Worm (Caenorhabditis elegans) whole organism, L4 larva: ENCODE data around the gene M28.4.

Source experiments
- T26A8.4 ChIP-seq: fragments of 200-800 bp; sonication (Bioruptor generic); IDR thresholded peaks from 2 replicates; pipeline ENCODE4 v1.3.6; 2022; ENCODE audit warnings: missing genetic modification characterization, missing compliant biosample characterization
- Y48G9A.11 ChIP-seq: fragments of 200-800 bp; sonication (Bioruptor generic); IDR thresholded peaks from 2 replicates; pipeline ENCODE4 v1.3.6; 2022; ENCODE audit warnings: missing genetic modification reagents, missing genetic modification characterization, missing compliant biosample characterization
- Y75B8A.6 ChIP-seq: fragments of 200-800 bp; sonication (Bioruptor generic); IDR thresholded peaks from 2 replicates; pipeline ENCODE4 v1.3.6; 2022; ENCODE audit warnings: missing genetic modification reagents, missing genetic modification characterization, missing compliant biosample characterization
- ZK546.5 ChIP-seq, 2 experiments: sonication (generic microtip); optimal IDR thresholded peaks; 2 replicates each; lab custom pipeline; 2017; ENCODE audit warnings: missing biosample characterization in 2 of 2, missing genetic modification characterization in 2 of 2
- aha-1 ChIP-seq: fragments of 150-350 bp; peaks from one replicate; lab custom pipeline; 2014; ENCODE audit warnings: missing biosample characterization, missing genetic modification characterization
- ama-1 ChIP-seq: fragments of 150-350 bp; optimal IDR thresholded peaks from 2 replicates; lab custom pipeline; 2014; ENCODE audit warnings: inconsistent platforms, mixed read lengths
- ceh-20 ChIP-seq: fragments of 200-800 bp; sonication (Bioruptor generic); IDR thresholded peaks from 2 replicates; pipeline ENCODE4 v1.3.6; 2022; ENCODE audit warnings: missing genetic modification reagents, missing genetic modification characterization, missing compliant biosample characterization
- daf-16 ChIP-seq, 3 experiments: sonication (generic microtip); optimal IDR thresholded peaks; 2 replicates each; lab custom pipeline; 2016 to 2017; ENCODE audit warnings: missing genetic modification characterization in 3 of 3, missing genetic modification reagents in 3 of 3, mild to moderate bottlenecking in 2 of 3, missing compliant biosample characterization in 2 of 3, missing biosample characterization in 1 of 3, moderate library complexity in 1 of 3
- dmd-6 ChIP-seq: fragments of 200-800 bp; sonication (Bioruptor generic); IDR thresholded peaks from 2 replicates; pipeline ENCODE4 v1.3.6; 2022; ENCODE audit warnings: missing genetic modification reagents, missing genetic modification characterization, missing compliant biosample characterization
- dpl-1 ChIP-seq: fragments of 150-350 bp; optimal IDR thresholded peaks from 2 replicates; lab custom pipeline; 2014; ENCODE audit warnings: missing biosample characterization, missing genetic modification reagents, missing genetic modification characterization
- dve-1 ChIP-seq: sonication (generic microtip); optimal IDR thresholded peaks from 2 replicates; lab custom pipeline; 2017; ENCODE audit warnings: antibody characterized with exemption, mild to moderate bottlenecking, missing genetic modification characterization, missing compliant biosample characterization; ENCODE audit not compliant: insufficient read depth
- egl-27 ChIP-seq: sonication (generic microtip); optimal IDR thresholded peaks from 3 replicates; lab custom pipeline; 2017; ENCODE audit warnings: missing biosample characterization, missing genetic modification reagents, missing genetic modification characterization
- fkh-10 ChIP-seq: fragments of 150-350 bp; optimal IDR thresholded peaks from 2 replicates; lab custom pipeline; 2014; ENCODE audit warnings: missing biosample characterization, missing genetic modification reagents, missing genetic modification characterization
- hlh-11 ChIP-seq: fragments of 200-800 bp; sonication (Bioruptor generic); optimal IDR thresholded peaks from 2 replicates; lab custom pipeline; 2018; ENCODE audit warnings: mild to moderate bottlenecking, missing genetic modification characterization, missing compliant biosample characterization
- hlh-30 ChIP-seq: sonication (generic microtip); optimal IDR thresholded peaks from 2 replicates; lab custom pipeline; 2017; ENCODE audit warnings: antibody characterized with exemption, mild to moderate bottlenecking, missing genetic modification characterization, missing compliant biosample characterization; ENCODE audit not compliant: insufficient read depth
- lin-13 ChIP-seq: fragments of 150-350 bp; optimal IDR thresholded peaks from 2 replicates; lab custom pipeline; 2014; ENCODE audit warnings: missing biosample characterization, missing genetic modification reagents, missing genetic modification characterization
- lin-38 ChIP-seq: fragments of 200-800 bp; sonication (Bioruptor generic); IDR thresholded peaks from 2 replicates; pipeline ENCODE4 v1.3.6; 2022; ENCODE audit warnings: missing genetic modification reagents, missing genetic modification characterization, missing compliant biosample characterization
- mxl-3 ChIP-seq: fragments of 200-800 bp; sonication (Bioruptor generic); optimal IDR thresholded peaks from 2 replicates; lab custom pipeline; 2018; ENCODE audit warnings: mild to moderate bottlenecking, missing genetic modification characterization, missing compliant biosample characterization
- nhr-102 ChIP-seq: sonication (generic microtip); optimal IDR thresholded peaks from 2 replicates; lab custom pipeline; 2016; ENCODE audit warnings: mild to moderate bottlenecking, missing genetic modification characterization, moderate library complexity, missing compliant biosample characterization
- nhr-28 ChIP-seq: fragments of 150-350 bp; optimal IDR thresholded peaks from 2 replicates; lab custom pipeline; 2014; ENCODE audit warnings: missing biosample characterization, missing genetic modification characterization
- nhr-41 ChIP-seq: fragments of 200-800 bp; sonication (Bioruptor generic); IDR thresholded peaks from 2 replicates; pipeline ENCODE4 v1.3.6; 2022; ENCODE audit warnings: missing genetic modification reagents, missing genetic modification characterization, missing compliant biosample characterization
- nhr-48 ChIP-seq: sonication (generic microtip); optimal IDR thresholded peaks from 2 replicates; lab custom pipeline; 2016; ENCODE audit warnings: mild to moderate bottlenecking, missing genetic modification characterization, missing compliant biosample characterization
- nhr-6 ChIP-seq: fragments of 150-350 bp; optimal IDR thresholded peaks from 2 replicates; lab custom pipeline; 2014; ENCODE audit warnings: missing biosample characterization, missing genetic modification characterization
- pha-4 ChIP-seq, 2 experiments: fragments of 150-350 bp in 1 of 2; fragments of 200-800 bp in 1 of 2; sonication (Bioruptor generic) in 1 of 2; IDR thresholded peaks in 1 of 2; optimal IDR thresholded peaks in 1 of 2; 2 replicates each; pipeline versions ENCODE4 v1.3.6 to Lab custom; 2014 to 2022; ENCODE audit warnings: missing genetic modification characterization in 2 of 2, missing genetic modification reagents in 2 of 2, missing biosample characterization in 1 of 2, missing compliant biosample characterization in 1 of 2
- pqm-1 ChIP-seq: sonication (generic microtip); optimal IDR thresholded peaks from 2 replicates; lab custom pipeline; 2017; ENCODE audit warnings: missing biosample characterization, missing genetic modification characterization
- set-16 ChIP-seq: fragments of 200-800 bp; sonication (Bioruptor generic); IDR thresholded peaks from 2 replicates; pipeline ENCODE4 v1.3.6; 2022; ENCODE audit warnings: missing genetic modification reagents, missing genetic modification characterization, missing compliant biosample characterization
- snpc-1.2 ChIP-seq: fragments of 200-800 bp; sonication (Bioruptor generic); IDR thresholded peaks from 2 replicates; pipeline ENCODE4 v1.3.6; 2022; ENCODE audit warnings: missing genetic modification reagents, missing genetic modification characterization, missing compliant biosample characterization
- snpc-4 ChIP-seq: fragments of 150-350 bp; optimal IDR thresholded peaks from 2 replicates; lab custom pipeline; 2014; ENCODE audit warnings: missing biosample characterization, missing genetic modification characterization
- unc-130 ChIP-seq: sonication (generic microtip); optimal IDR thresholded peaks from 2 replicates; lab custom pipeline; 2016; ENCODE audit warnings: missing genetic modification reagents, missing genetic modification characterization, missing compliant biosample characterization
- unc-39 ChIP-seq: sonication (generic microtip); optimal IDR thresholded peaks from 2 replicates; lab custom pipeline; 2017; ENCODE audit warnings: missing biosample characterization, missing genetic modification characterization
- unc-62 ChIP-seq, 3 experiments: fragments of 150-350 bp in 1 of 3; sonication (generic microtip); optimal IDR thresholded peaks in 2 of 3; peaks in 1 of 3; 1 replicate in 1 of 3; 2 replicates in 2 of 3; lab custom pipeline; 2014 to 2017; ENCODE audit warnings: missing biosample characterization in 3 of 3, missing genetic modification characterization in 3 of 3, missing genetic modification reagents in 3 of 3, missing genotype in 1 of 3
- ztf-11 ChIP-seq: fragments of 150-350 bp; optimal IDR thresholded peaks from 2 replicates; lab custom pipeline; 2014; ENCODE audit warnings: missing biosample characterization, missing genetic modification characterization

The M28.4 gene

DNA sequence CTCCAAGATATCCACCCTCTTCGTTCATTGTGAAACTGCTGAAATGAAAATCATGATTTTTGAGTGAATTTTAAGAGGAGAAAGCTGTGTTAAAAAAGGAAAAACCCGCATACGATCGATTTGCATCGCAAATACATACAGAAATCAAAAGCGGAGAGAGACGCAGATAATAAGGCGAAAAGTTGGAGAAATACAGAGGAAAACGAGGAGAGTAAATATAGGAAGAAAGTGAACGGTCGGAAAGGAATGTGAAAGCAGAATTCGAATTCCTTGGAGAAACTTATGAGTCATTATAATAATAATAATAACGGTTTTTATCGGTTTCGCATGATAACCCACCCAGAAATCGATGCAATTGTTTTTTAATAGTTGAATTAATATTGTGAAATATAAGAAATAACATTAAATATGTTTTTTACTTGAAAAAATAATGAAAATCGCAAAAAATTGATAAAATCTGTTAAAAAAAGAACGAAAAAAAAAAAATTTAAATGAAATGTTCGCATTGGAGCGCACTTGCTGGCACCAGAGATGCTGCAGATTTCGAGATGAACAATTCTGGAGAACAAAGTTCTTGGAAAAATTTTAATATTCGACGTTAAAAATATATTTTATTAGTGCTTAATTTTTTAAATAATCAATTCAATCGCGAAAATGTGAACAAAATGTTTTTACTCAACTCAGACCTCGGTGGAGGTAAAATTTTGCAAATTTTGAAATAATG lies 36.1 kb upstream of the M28.4 start, which contains the start of gene ccm-3 (continued):
- TF ChIP-seq Y75B8A.6 (GFP tag; lab: Robert Waterston, UW) (no peak), nhr-6 (tag; lab: Kevin White, UChicago) (no peak), lin-38 (GFP tag; lab: Robert Waterston, UW) (peak; percentile 91), set-16 (GFP tag; lab: Robert Waterston, UW) (no peak), ceh-20 (no peak)

DNA sequence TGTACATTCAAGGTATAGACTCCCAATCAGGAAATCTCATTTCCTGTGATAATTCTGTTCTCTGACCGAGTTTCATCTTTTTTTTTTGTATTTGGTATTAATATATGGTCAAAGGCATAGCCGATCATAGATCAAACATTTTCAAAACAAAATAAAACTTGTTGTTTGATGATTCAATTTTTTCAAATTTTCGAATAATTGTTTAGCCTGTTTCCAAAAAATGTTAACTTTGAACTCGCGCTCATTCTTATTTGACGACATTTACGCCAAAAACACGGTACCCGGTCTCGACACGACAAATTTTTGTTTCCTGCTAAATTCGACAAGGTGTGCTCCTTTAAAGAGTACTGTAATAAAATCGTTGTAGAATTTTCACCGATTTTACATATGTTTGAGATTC lies 34.7 kb upstream of the M28.4 start:
- TF ChIP-seq unc-62 (GFP tag; optimal IDR thresholded peaks at IDR 0.05 in 1 of 2; lab: Kevin White, UChicago) = peak in 1 of 2 experiments; percentile 95
- no peak for TF ChIP-seq unc-62 (tag; optimal IDR thresholded peaks at IDR 0.05; lab: Kevin White, UChicago)
- no peak for TF ChIP-seq nhr-41
- no peak for TF ChIP-seq ama-1

- TF ChIP-seq egl-27 (tag; lab: Kevin White, UChicago) = no peak
- TF ChIP-seq aha-1 = peak; percentile 54
- no peak for TF ChIP-seq snpc-4 (tag; lab: Kevin White, UChicago)
- TF ChIP-seq lin-13 = no peak
- TF ChIP-seq unc-39 (tag; lab: Kevin White, UChicago) = no peak
Measured at ce11 chrII:10612743-10613142, 30.8 kb upstream of the M28.4 start, which contains the start of gene C14A4.12. Gene C14A4.12, plus strand, starts transcription at chrII:10613043.

ce11 chrII:10618157-10618556 lies 25.3 kb upstream of the M28.4 start, which contains the start of gene C14A4.13:
Gene C14A4.13, plus strand, starts transcription at chrII:10618457.
- TF ChIP-seq aha-1 = peak; percentile 48
- TF ChIP-seq mxl-3 = no peak
- no peak for TF ChIP-seq unc-130 (GFP tag; lab: Kevin White, UChicago)
- no peak for TF ChIP-seq ZK546.5 (tag; optimal IDR thresholded peaks at IDR 0.05; lab: Kevin White, UChicago)
- no peak for TF ChIP-seq T26A8.4 (GFP tag; lab: Robert Waterston, UW)

- TF ChIP-seq T26A8.4 (GFP tag; lab: Robert Waterston, UW) (no peak), snpc-1.2 (GFP tag; lab: Robert Waterston, UW) (no peak), fkh-10 (GFP tag; lab: Kevin White, UChicago) (no peak), unc-62 (GFP tag; optimal IDR thresholded peaks at IDR 0.05 in 1 of 2; lab: Kevin White, UChicago) (no peak), unc-62 (tag; optimal IDR thresholded peaks at IDR 0.05; lab: Kevin White, UChicago) (no peak), nhr-102 (tag; lab: Kevin White, UChicago) (no peak), Y48G9A.11 (no peak), dpl-1 (GFP tag; lab: Kevin White, UChicago) (no peak), nhr-48 (tag; lab: Kevin White, UChicago) (no peak)
Measured at ce11 chrII:10621965-10622364, 21.5 kb upstream of the M28.4 start, which contains the start of gene cutl-9. Gene cutl-9, plus strand, starts transcription at chrII:10622265.

DNA sequence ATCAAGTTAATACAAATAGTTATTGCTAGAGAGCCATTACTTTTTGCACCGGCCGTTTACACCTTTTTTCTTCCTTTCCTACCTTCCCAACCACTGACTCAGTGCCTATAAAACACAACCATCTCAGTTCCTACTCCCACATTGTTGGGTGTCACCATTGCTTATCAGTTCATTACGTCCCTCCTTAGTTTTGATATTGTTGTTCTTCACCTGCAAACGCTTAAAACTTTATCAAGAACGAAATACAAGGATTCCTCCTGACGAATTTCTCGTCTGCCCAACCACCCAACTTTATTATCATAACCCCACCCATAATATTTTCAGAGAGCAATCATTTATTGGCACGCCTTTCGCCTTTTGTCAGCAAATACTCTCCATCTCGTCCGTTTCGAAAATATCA lies 16.4 kb upstream of the M28.4 start:
- TF ChIP-seq pha-4 (GFP tag; IDR thresholded peaks at IDR 0.05; lab: Robert Waterston, UW) (no peak), pha-4 (tag; optimal IDR thresholded peaks at IDR 0.05; lab: Kevin White, UChicago) (no peak), pqm-1 (tag; lab: Kevin White, UChicago) (peak; percentile 90), nhr-28 (tag; lab: Kevin White, UChicago) (peak; percentile 75), ztf-11 (tag; lab: Kevin White, UChicago) (no peak), hlh-30 (no peak), snpc-1.2 (GFP tag; lab: Robert Waterston, UW) (no peak), aha-1 (peak; percentile 35), daf-16 (GFP tag; optimal IDR thresholded peaks at IDR 0.05; lab: Kevin White, UChicago) (no peak), daf-16 (tag; optimal IDR thresholded peaks at IDR 0.05; lab: Kevin White, UChicago) (peak; percentile 53), dmd-6 (GFP tag; lab: Robert Waterston, UW) (peak; percentile 64), hlh-11 (tag; lab: Kevin White, UChicago) (peak; percentile 67), dve-1 (tag; lab: Kevin White, UChicago) (peak; percentile 32)
